Worm (Caenorhabditis elegans) whole organism, L4/young adult: ENCODE results near the gene srg-46.

ENCODE experiments used
- W03F9.2 ChIP-seq: fragments of 150-350 bp; optimal IDR thresholded peaks from 2 replicates; lab custom pipeline; 2014; ENCODE audit warnings: missing biosample characterization, missing genetic modification characterization
- dao-5 ChIP-seq: sonication (generic microtip); optimal IDR thresholded peaks from 2 replicates; lab custom pipeline; 2016; ENCODE audit warnings: missing genotype, missing genetic modification characterization, moderate library complexity, missing compliant biosample characterization
- him-1 ChIP-seq: sonication (generic microtip); optimal IDR thresholded peaks from 2 replicates; lab custom pipeline; 2016; ENCODE audit warnings: missing genotype, missing genetic modification reagents, missing genetic modification characterization, missing compliant biosample characterization

The srg-46 gene

ce11 chrV:13363415-13363814, at the start of gene srg-46:
TSS of gene srg-46 (plus strand) at chrV:13363715.
- TF ChIP-seq him-1 (tag; lab: Kevin White, UChicago) (no peak), dao-5 (tag; lab: Kevin White, UChicago) (no peak), W03F9.2 (tag; lab: Kevin White, UChicago) (no peak)

ce11 chrV:13317911-13318502, 45.5 kb upstream of the srg-46 start, which contains the start of the genes col-161 and srh-18:
TSS of gene col-161 (minus strand) at chrV:13318011.
TSS of gene srh-18 (plus strand) at chrV:13318452.
- no peak for TF ChIP-seq W03F9.2 (tag; lab: Kevin White, UChicago)
- no peak for TF ChIP-seq him-1 (tag; lab: Kevin White, UChicago)
- no peak for TF ChIP-seq dao-5 (tag; lab: Kevin White, UChicago)

DNA sequence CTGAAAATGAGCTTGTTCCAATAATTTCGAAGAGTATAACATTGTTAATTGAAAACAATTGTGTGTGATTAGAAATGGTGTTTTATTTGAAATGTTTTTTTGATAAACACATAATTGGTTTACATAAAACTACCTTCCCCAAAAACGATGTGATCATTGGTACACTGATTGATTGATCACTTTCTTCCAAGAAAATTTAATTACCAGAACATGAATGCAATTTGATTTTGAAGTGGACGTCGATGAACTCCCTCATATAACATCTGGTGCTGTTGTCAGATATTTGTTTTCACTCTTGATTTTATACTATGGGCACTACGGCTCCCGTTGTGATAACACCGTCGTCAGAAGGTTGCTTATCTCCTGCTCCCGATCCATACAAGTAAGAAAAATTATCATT, 42.8 kb upstream of the srg-46 start, which contains the start of gene srh-15:
TSS of gene srh-15 (plus strand) at position 301 of the 400 bp plus-strand sequence.
- TF ChIP-seq him-1 (tag; lab: Kevin White, UChicago) (no peak), W03F9.2 (tag; lab: Kevin White, UChicago) (no peak), dao-5 (tag; lab: Kevin White, UChicago) (no peak)

ce11 chrV:13324933-13325760, 38.4 kb upstream of the srg-46 start, which contains the start of gene C50B6.7:
TSS of gene C50B6.7 (minus strand) at chrV:13324983.
- TF ChIP-seq W03F9.2 (tag; lab: Kevin White, UChicago): no peak
- TF ChIP-seq him-1 (tag; lab: Kevin White, UChicago): no peak
- no peak for TF ChIP-seq dao-5 (tag; lab: Kevin White, UChicago)

ce11 chrV:13327463-13327862, 36.1 kb upstream of the srg-46 start, which contains the start of gene str-37:
TSS of gene str-37 (plus strand) at chrV:13327763.
- no peak for TF ChIP-seq him-1 (tag; lab: Kevin White, UChicago)
- TF ChIP-seq W03F9.2 (tag; lab: Kevin White, UChicago): no peak
- TF ChIP-seq dao-5 (tag; lab: Kevin White, UChicago): no peak

- TF ChIP-seq him-1 (tag; lab: Kevin White, UChicago) (no peak), W03F9.2 (tag; lab: Kevin White, UChicago) (no peak), dao-5 (tag; lab: Kevin White, UChicago) (no peak)
Measured at ce11 chrV:13330919-13331318, 32.6 kb upstream of the srg-46 start, which contains the start of gene nhr-129. TSS of gene nhr-129 (minus strand) at chrV:13331019.

ce11 chrV:13333386-13334180, 29.9 kb upstream of the srg-46 start, which contains the start of gene nhr-168:
TSS of gene nhr-168 (minus strand) at chrV:13333871.
- TF ChIP-seq him-1 (tag; lab: Kevin White, UChicago) (no peak), W03F9.2 (tag; lab: Kevin White, UChicago) (no peak), dao-5 (tag; lab: Kevin White, UChicago) (no peak)

- TF ChIP-seq dao-5 (tag; lab: Kevin White, UChicago) (no peak), W03F9.2 (tag; lab: Kevin White, UChicago) (no peak), him-1 (tag; lab: Kevin White, UChicago) (no peak)
Measured at ce11 chrV:13334447-13334846, 29.1 kb upstream of the srg-46 start.

DNA sequence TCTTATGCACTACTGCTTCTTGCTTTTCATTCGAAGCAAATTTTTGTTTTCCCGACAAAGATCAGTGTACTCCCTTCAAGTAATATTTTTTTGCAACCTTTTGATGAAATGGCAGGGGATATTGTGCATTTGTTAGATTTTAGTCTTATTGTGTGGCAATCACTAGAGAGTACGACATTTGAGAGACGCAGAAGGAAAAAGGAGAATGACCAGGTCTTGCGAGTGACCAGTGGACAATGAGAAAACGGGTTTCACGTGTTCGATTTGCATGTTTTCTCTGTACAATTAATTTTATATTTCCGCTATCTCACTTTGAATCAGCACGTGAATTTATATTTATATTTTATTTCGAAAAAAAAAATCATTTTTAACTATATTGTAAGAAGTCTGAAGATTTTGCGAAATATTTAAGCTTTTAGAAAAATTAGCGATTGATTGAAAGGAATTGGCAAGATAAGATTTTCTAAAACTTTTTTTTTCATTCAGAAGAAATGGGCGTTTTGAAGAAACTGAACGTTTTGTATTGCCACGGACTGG, 27.6 kb upstream of the srg-46 start, which contains the start of gene C50B6.9:
TSS of gene C50B6.9 (plus strand) at position 487 of the 537 bp plus-strand sequence.
- no peak for TF ChIP-seq dao-5 (tag; lab: Kevin White, UChicago)
- no peak for TF ChIP-seq W03F9.2 (tag; lab: Kevin White, UChicago)
- no peak for TF ChIP-seq him-1 (tag; lab: Kevin White, UChicago)

DNA sequence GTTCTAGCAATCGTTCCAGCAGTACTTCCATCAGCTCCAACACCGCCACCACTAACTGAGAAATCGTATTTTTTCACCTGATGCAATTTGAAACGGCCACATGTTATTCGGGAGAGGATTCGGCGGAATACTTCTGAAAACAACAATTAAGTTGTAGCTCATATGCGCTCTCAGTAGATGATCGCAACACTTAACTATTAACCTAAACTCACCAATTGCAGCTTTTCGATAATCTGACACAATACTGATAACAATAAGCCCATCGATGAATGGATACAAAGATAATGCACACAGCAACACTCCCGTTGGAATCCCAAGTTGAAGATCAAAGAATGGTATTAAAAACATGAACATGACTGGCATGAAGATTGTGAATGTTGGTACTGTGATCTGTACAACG, 25.5 kb upstream of the srg-46 start:
- TF ChIP-seq him-1 (tag; lab: Kevin White, UChicago) (no peak), W03F9.2 (tag; lab: Kevin White, UChicago) (no peak), dao-5 (tag; lab: Kevin White, UChicago) (no peak)

ce11 chrV:13339633-13340290, 23.8 kb upstream of the srg-46 start, which contains the start of the genes str-4 and lgc-48:
TSS of gene str-4 (minus strand) at chrV:13339733.
TSS of gene lgc-48 (plus strand) at chrV:13340240.
- no peak for TF ChIP-seq him-1 (tag; lab: Kevin White, UChicago)
- no peak for TF ChIP-seq dao-5 (tag; lab: Kevin White, UChicago)
- TF ChIP-seq W03F9.2 (tag; lab: Kevin White, UChicago): no peak
